Worm (Caenorhabditis elegans) whole organism, L1 larva: Measurements from ENCODE around the gene pho-14.
A peak's percentile ranks its signal among the peaks of the same experiment; 100 is the strongest.

ENCODE experiments used
- aly-2 ChIP-seq: fragments of 150-350 bp; optimal IDR thresholded peaks from 2 replicates; lab custom pipeline; 2014; ENCODE audit warnings: missing biosample characterization, missing genetic modification characterization
- elt-2 ChIP-seq: sonication (generic microtip); optimal IDR thresholded peaks from 2 replicates; lab custom pipeline; 2016; ENCODE audit warnings: missing genetic modification characterization, mild to moderate bottlenecking, inconsistent platforms, missing compliant biosample characterization, missing genetic modification reagents
- lin-39 ChIP-seq: fragments of 150-350 bp; optimal IDR thresholded peaks from 2 replicates; lab custom pipeline; 2014; ENCODE audit warnings: missing biosample characterization, missing genetic modification reagents, missing genetic modification characterization
- mef-2 ChIP-seq: fragments of 150-350 bp; optimal IDR thresholded peaks from 2 replicates; lab custom pipeline; 2014; ENCODE audit warnings: missing biosample characterization, missing genetic modification characterization
- mep-1 ChIP-seq: fragments of 150-350 bp; optimal IDR thresholded peaks from 2 replicates; lab custom pipeline; 2014; ENCODE audit warnings: missing biosample characterization, missing genetic modification characterization
- nhr-28 ChIP-seq: fragments of 150-350 bp; optimal IDR thresholded peaks from 2 replicates; lab custom pipeline; 2014; ENCODE audit warnings: missing biosample characterization, missing genetic modification characterization
- nhr-47 ChIP-seq: sonication (generic microtip); optimal IDR thresholded peaks from 2 replicates; lab custom pipeline; 2016; ENCODE audit warnings: mild to moderate bottlenecking, missing genetic modification characterization, moderate library complexity, missing compliant biosample characterization
- nhr-76 ChIP-seq: sonication (generic microtip); optimal IDR thresholded peaks from 2 replicates; lab custom pipeline; 2017; ENCODE audit warnings: missing biosample characterization, missing genetic modification characterization
- nhr-77 ChIP-seq: fragments of 150-350 bp; optimal IDR thresholded peaks from 2 replicates; lab custom pipeline; 2014; ENCODE audit warnings: missing biosample characterization, missing genetic modification characterization
- pqm-1 ChIP-seq: sonication (generic microtip); optimal IDR thresholded peaks from 3 replicates; lab custom pipeline; 2017; ENCODE audit warnings: missing biosample characterization, missing genetic modification characterization
- snpc-4 ChIP-seq: fragments of 150-350 bp; optimal IDR thresholded peaks from 2 replicates; lab custom pipeline; 2014; ENCODE audit warnings: missing biosample characterization, missing genetic modification characterization
- unc-130 ChIP-seq: fragments of 150-350 bp; optimal IDR thresholded peaks from 2 replicates; lab custom pipeline; 2017; ENCODE audit warnings: missing biosample characterization, missing genetic modification characterization, inconsistent platforms
- unc-86 ChIP-seq: sonication (generic microtip); optimal IDR thresholded peaks from 2 replicates; lab custom pipeline; 2016; ENCODE audit warnings: missing genetic modification characterization, missing compliant biosample characterization

DNA sequence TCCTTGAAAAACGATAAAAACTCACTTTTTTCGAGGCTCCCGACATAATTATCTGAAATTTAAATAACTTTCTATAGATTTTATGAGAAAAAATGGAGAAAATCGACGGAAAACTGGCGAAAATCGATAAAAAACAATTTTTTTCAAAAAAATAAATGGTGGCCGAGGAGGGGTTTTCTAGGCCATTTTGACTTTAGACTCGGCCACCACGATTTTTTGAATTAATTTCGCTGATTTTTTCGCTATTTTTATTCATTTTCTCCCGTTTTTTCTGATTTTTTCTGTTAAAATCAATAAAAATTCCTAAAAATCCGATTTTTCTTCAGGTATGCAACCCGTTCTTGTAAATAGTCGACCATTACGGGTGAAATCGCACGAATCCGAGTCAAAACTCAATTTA is 22.6 kb upstream of the pho-14 start, which contains the start of the genes sut-1 and eri-3:
- TF ChIP-seq unc-130 (no peak), mep-1 (tag; lab: Kevin White, UChicago) (peak; percentile 1), nhr-76 (tag; lab: Kevin White, UChicago) (no peak), unc-86 (no peak), snpc-4 (tag; lab: Kevin White, UChicago) (no peak), elt-2 (tag; lab: Kevin White, UChicago) (no peak), lin-39 (tag; lab: Kevin White, UChicago) (no peak), pqm-1 (tag; lab: Kevin White, UChicago) (no peak), nhr-77 (tag; lab: Kevin White, UChicago) (no peak), nhr-47 (tag; lab: Kevin White, UChicago) (no peak), nhr-28 (no peak), mef-2 (tag; lab: Kevin White, UChicago) (no peak), aly-2 (tag; lab: Kevin White, UChicago) (no peak)
